Fruit fly (Drosophila melanogaster): ENCODE measurements around the gene Acbp1.

Gene Acbp1

dm6 chr2L:8165800-8166576 is 3.7 kb upstream of the Acbp1 start (continued):
- TF ChIP-seq oc (tag; optimal IDR thresholded peaks at IDR 0.05) (no peak), CG17612 (GFP tag; IDR thresholded peaks at IDR 0.05) (no peak), hb (GFP tag; IDR thresholded peaks at IDR 0.05; ENCODE audit: partially characterized antibody) (no peak), gce (GFP tag; IDR thresholded peaks at IDR 0.05) (no peak), bbx (GFP tag; IDR thresholded peaks at IDR 0.05; ENCODE audit: partially characterized antibody) (no peak), ac (GFP tag; optimal IDR thresholded peaks at IDR 0.05) (peak; percentile 86), CG3065 (GFP tag; optimal IDR thresholded peaks at IDR 0.05) (no peak), slbo (GFP tag; IDR thresholded peaks at IDR 0.05) (no peak), Sox100B (GFP tag; optimal IDR thresholded peaks at IDR 0.05) (no peak), CG8924 (tag; optimal IDR thresholded peaks at IDR 0.05) (peak; percentile 55), CG18476 (GFP tag; optimal IDR thresholded peaks at IDR 0.05) (no peak), CrebB (tag; optimal IDR thresholded peaks at IDR 0.05) (no peak), CG12391 (tag; optimal IDR thresholded peaks at IDR 0.05) (peak; percentile 5), CG7271 (tag; optimal IDR thresholded peaks at IDR 0.05) (peak; percentile 80), CG17829 (tag; optimal IDR thresholded peaks at IDR 0.05) (no peak), CG10274 (GFP tag; optimal IDR thresholded peaks at IDR 0.05) (no peak), crp (GFP tag; optimal IDR thresholded peaks at IDR 0.05) (no peak), Bteb2 (GFP tag; optimal IDR thresholded peaks at IDR 0.05) (no peak), Nf-YB (GFP tag; optimal IDR thresholded peaks at IDR 0.05) (peak; percentile 20), chinmo (GFP tag; IDR thresholded peaks at IDR 0.05; ENCODE audit: partially characterized antibody) (0 out of 4 replicates have a peak, but pooled peaks have one; percentile 61), pnt (GFP tag; optimal IDR thresholded peaks at IDR 0.05) (no peak), ap (GFP tag; IDR thresholded peaks at IDR 0.05) (no peak), cg (GFP tag; optimal IDR thresholded peaks at IDR 0.05) (no peak), CG6254 (GFP tag; optimal IDR thresholded peaks at IDR 0.05) (no peak), CG4424 (GFP tag; optimal IDR thresholded peaks at IDR 0.05) (no peak), CG17568 (GFP tag; optimal IDR thresholded peaks at IDR 0.05) (peak; percentile 14), CG7963 (GFP tag; IDR thresholded peaks at IDR 0.05; ENCODE audit: partially characterized antibody) (no peak), org-1 (GFP tag; optimal IDR thresholded peaks at IDR 0.05) (peak; percentile 13), dm (GFP tag; optimal IDR thresholded peaks at IDR 0.05) (no peak), abd-A (tag; optimal IDR thresholded peaks at IDR 0.05) (no peak), CG5245 (GFP tag; optimal IDR thresholded peaks at IDR 0.05) (no peak), disco-r (GFP tag; optimal IDR thresholded peaks at IDR 0.05) (no peak), gfzf (GFP tag; optimal IDR thresholded peaks at IDR 0.05) (no peak), CG11093 (GFP tag; IDR thresholded peaks at IDR 0.05) (no peak), CG6683 (GFP tag; optimal IDR thresholded peaks at IDR 0.05) (no peak), gem (tag; optimal IDR thresholded peaks at IDR 0.05) (peak; percentile 27), Dbx (GFP tag; IDR thresholded peaks at IDR 0.05) (no peak), TFAM (GFP tag; optimal IDR thresholded peaks at IDR 0.05) (no peak), CG1233 (GFP tag; optimal IDR thresholded peaks at IDR 0.05) (no peak), Xrp1 (GFP tag; IDR thresholded peaks at IDR 0.05) (peak; percentile 51; the same call in 1 of the 2 replicates), CG4328 (GFP tag; optimal IDR thresholded peaks at IDR 0.05) (no peak), crol (GFP tag; IDR thresholded peaks at IDR 0.05) (no peak), shn (GFP tag; optimal IDR thresholded peaks at IDR 0.05) (no peak), YL-1 (GFP tag; optimal IDR thresholded peaks at IDR 0.05) (no peak), lov (optimal IDR thresholded peaks at IDR 0.05) (no peak), lov (GFP tag; IDR thresholded peaks at IDR 0.05) (no peak), Dll (GFP tag; IDR thresholded peaks at IDR 0.05; ENCODE audit: partially characterized antibody) (no peak), CG14441 (GFP tag; IDR thresholded peaks at IDR 0.05) (no peak), CG15011 (GFP tag; optimal IDR thresholded peaks at IDR 0.05) (peak; percentile 10)

All from whole organism, embryonic.